Worm (Caenorhabditis elegans) whole organism, L1 larva: Measurements from ENCODE around the gene F43E2.6.

Source experiments
- dpl-1 ChIP-seq, 3 experiments: fragments of 150-350 bp in 2 of 3; sonication (generic microtip) in 1 of 3; optimal IDR thresholded peaks; 2 replicates each; lab custom pipeline; 2014 to 2017; ENCODE audit warnings: missing biosample characterization in 3 of 3, missing genetic modification characterization in 3 of 3, missing genetic modification reagents in 3 of 3
- elt-3 ChIP-seq, 6 experiments: fragments of 150-350 bp in 1 of 6; sonication (generic microtip); optimal IDR thresholded peaks; 2 replicates each; lab custom pipeline; 2017 to 2018; ENCODE audit warnings: missing biosample characterization in 6 of 6, missing genetic modification characterization in 6 of 6, inconsistent platforms in 1 of 6
- hlh-4 ChIP-seq: sonication (generic microtip); optimal IDR thresholded peaks from 2 replicates; lab custom pipeline; 2016; ENCODE audit warnings: mild to moderate bottlenecking, missing genetic modification characterization, missing compliant biosample characterization
- lir-3 ChIP-seq: sonication (generic microtip); optimal IDR thresholded peaks from 2 replicates; lab custom pipeline; 2016; ENCODE audit warnings: mild to moderate bottlenecking, missing genetic modification characterization, moderate library complexity, missing compliant biosample characterization; ENCODE audit not compliant: poor library complexity
- nhr-28 ChIP-seq: fragments of 150-350 bp; optimal IDR thresholded peaks from 2 replicates; lab custom pipeline; 2014; ENCODE audit warnings: missing biosample characterization, missing genetic modification characterization
- vab-15 ChIP-seq: sonication (generic microtip); optimal IDR thresholded peaks from 2 replicates; lab custom pipeline; 2017; ENCODE audit warnings: missing genotype, mild to moderate bottlenecking, missing genetic modification characterization, missing compliant biosample characterization

- TF ChIP-seq lir-3 (tag; lab: Kevin White, UChicago), result no peak
- TF ChIP-seq nhr-28 (tag; lab: Kevin White, UChicago), result no peak
- no peak for TF ChIP-seq elt-3 (tag; optimal IDR thresholded peaks at IDR 0.05; lab: Kevin White, UChicago)
- no peak for TF ChIP-seq hlh-4 (tag; lab: Kevin White, UChicago)
- no peak for TF ChIP-seq vab-15 (tag; lab: Kevin White, UChicago)
- no peak for TF ChIP-seq dpl-1 (GFP tag; optimal IDR thresholded peaks at IDR 0.05; lab: Kevin White, UChicago)
Observed at ce11 chrII:7353027-7353426, 15.6 kb downstream of the F43E2.6 start.
